Worm (Caenorhabditis elegans) whole organism, mixed stage, embryonic: ENCODE results near the gene F27D9.7.

Experiments used
- M03D4.4 ChIP-seq: sonication (generic microtip); optimal IDR thresholded peaks from 2 replicates; lab custom pipeline; 2017; ENCODE audit warnings: mild to moderate bottlenecking, missing genetic modification characterization, missing compliant biosample characterization
- bed-3 ChIP-seq: fragments of 200-800 bp; sonication (Bioruptor generic); optimal IDR thresholded peaks from 3 replicates; lab custom pipeline; 2018; ENCODE audit warnings: mild to moderate bottlenecking, missing genetic modification characterization, moderate library complexity, missing compliant biosample characterization
- blmp-1 ChIP-seq: fragments of 150-350 bp; optimal IDR thresholded peaks from 2 replicates; lab custom pipeline; 2014; ENCODE audit warnings: missing biosample characterization, missing genetic modification characterization
- ceh-39 ChIP-seq: fragments of 150-350 bp; optimal IDR thresholded peaks from 2 replicates; lab custom pipeline; 2014; ENCODE audit warnings: missing biosample characterization, missing genetic modification characterization
- ceh-43 ChIP-seq: fragments of 200-800 bp; sonication (Bioruptor generic); optimal IDR thresholded peaks from 2 replicates; lab custom pipeline; 2018; ENCODE audit warnings: mild to moderate bottlenecking, missing genetic modification characterization, moderate library complexity, missing compliant biosample characterization
- ceh-83 ChIP-seq: fragments of 200-800 bp; sonication (Bioruptor generic); optimal IDR thresholded peaks from 2 replicates; lab custom pipeline; 2018; ENCODE audit warnings: mild to moderate bottlenecking, missing genetic modification characterization, missing compliant biosample characterization
- ces-1 ChIP-seq: fragments of 150-350 bp; optimal IDR thresholded peaks from 2 replicates; lab custom pipeline; 2014; ENCODE audit warnings: missing biosample characterization, missing genetic modification reagents, missing genetic modification characterization
- drap-1 ChIP-seq: fragments of 200-800 bp; sonication (Bioruptor generic); optimal IDR thresholded peaks from 3 replicates; lab custom pipeline; 2018; ENCODE audit warnings: mild to moderate bottlenecking, missing genetic modification characterization, missing compliant biosample characterization
- elt-1 ChIP-seq: sonication (generic microtip); optimal IDR thresholded peaks from 2 replicates; lab custom pipeline; 2017; ENCODE audit warnings: missing genetic modification characterization, mild to moderate bottlenecking, missing compliant biosample characterization, antibody characterized with exemption, moderate library complexity, borderline replicate concordance; ENCODE audit not compliant: insufficient read depth
- elt-3 ChIP-seq: fragments of 150-350 bp; optimal IDR thresholded peaks from 2 replicates; lab custom pipeline; 2014; ENCODE audit warnings: missing biosample characterization, missing genetic modification characterization
- flh-1 ChIP-seq: fragments of 200-800 bp; sonication (Bioruptor generic); optimal IDR thresholded peaks from 2 replicates; lab custom pipeline; 2018; ENCODE audit warnings: mild to moderate bottlenecking, missing genetic modification characterization, moderate library complexity, missing compliant biosample characterization
- ham-2 ChIP-seq: fragments of 200-800 bp; sonication (Bioruptor generic); optimal IDR thresholded peaks from 2 replicates; lab custom pipeline; 2018; ENCODE audit warnings: mild to moderate bottlenecking, missing genetic modification characterization, missing compliant biosample characterization
- hlh-1 ChIP-seq: fragments of 150-350 bp; optimal IDR thresholded peaks from 2 replicates; lab custom pipeline; 2014; ENCODE audit warnings: missing biosample characterization, missing genetic modification reagents, missing genetic modification characterization
- lin-13 ChIP-seq: fragments of 150-350 bp; optimal IDR thresholded peaks from 2 replicates; lab custom pipeline; 2014; ENCODE audit warnings: missing biosample characterization, missing genetic modification characterization
- lin-32 ChIP-seq: fragments of 200-800 bp; sonication (Bioruptor generic); optimal IDR thresholded peaks from 2 replicates; lab custom pipeline; 2018; ENCODE audit warnings: mild to moderate bottlenecking, missing genetic modification characterization, missing compliant biosample characterization
- lsy-2 ChIP-seq: fragments of 150-350 bp; optimal IDR thresholded peaks from 2 replicates; lab custom pipeline; 2014; ENCODE audit warnings: missing biosample characterization, missing genetic modification characterization
- mab-5 ChIP-seq: fragments of 150-350 bp; optimal IDR thresholded peaks from 2 replicates; lab custom pipeline; 2014; ENCODE audit warnings: missing biosample characterization, missing genetic modification characterization
- mep-1 ChIP-seq: fragments of 150-350 bp; optimal IDR thresholded peaks from 2 replicates; lab custom pipeline; 2017; ENCODE audit warnings: missing biosample characterization, missing genetic modification reagents, missing genetic modification characterization, inconsistent platforms
- mls-2 ChIP-seq: sonication (generic microtip); optimal IDR thresholded peaks from 2 replicates; lab custom pipeline; 2016; ENCODE audit warnings: mild to moderate bottlenecking, missing genetic modification characterization, moderate library complexity, missing compliant biosample characterization
- nhr-12 ChIP-seq: fragments of 150-350 bp; optimal IDR thresholded peaks from 2 replicates; lab custom pipeline; 2014; ENCODE audit warnings: missing biosample characterization, missing genetic modification characterization
- nhr-2 ChIP-seq: fragments of 150-350 bp; optimal IDR thresholded peaks from 2 replicates; lab custom pipeline; 2014; ENCODE audit warnings: missing biosample characterization, missing genetic modification characterization
- nhr-237 ChIP-seq: fragments of 150-350 bp; optimal IDR thresholded peaks from 2 replicates; lab custom pipeline; 2014; ENCODE audit warnings: missing biosample characterization, missing genetic modification characterization
- nhr-28 ChIP-seq: fragments of 150-350 bp; optimal IDR thresholded peaks from 2 replicates; lab custom pipeline; 2014; ENCODE audit warnings: missing biosample characterization, missing genetic modification characterization
- nhr-76 ChIP-seq: sonication (generic microtip); optimal IDR thresholded peaks from 2 replicates; lab custom pipeline; 2017; ENCODE audit warnings: missing biosample characterization, missing genetic modification characterization
- pha-4 ChIP-seq: fragments of 150-350 bp; optimal IDR thresholded peaks from 2 replicates; lab custom pipeline; 2018; ENCODE audit warnings: missing biosample characterization, missing genetic modification reagents, missing genetic modification characterization
- sem-2 ChIP-seq: fragments of 200-800 bp; sonication (Bioruptor generic); optimal IDR thresholded peaks from 2 replicates; lab custom pipeline; 2018; ENCODE audit warnings: mild to moderate bottlenecking, missing genetic modification characterization, missing compliant biosample characterization
- snpc-4 ChIP-seq: fragments of 150-350 bp; optimal IDR thresholded peaks from 2 replicates; lab custom pipeline; 2014; ENCODE audit warnings: missing biosample characterization, missing genetic modification characterization
- sptf-1 ChIP-seq: sonication (generic microtip); optimal IDR thresholded peaks from 2 replicates; lab custom pipeline; 2017; ENCODE audit warnings: mild to moderate bottlenecking, missing genetic modification characterization, moderate library complexity, missing compliant biosample characterization
- tbx-8 ChIP-seq: fragments of 200-800 bp; sonication (Bioruptor generic); optimal IDR thresholded peaks from 2 replicates; lab custom pipeline; 2018; ENCODE audit warnings: mild to moderate bottlenecking, missing genetic modification characterization, moderate library complexity, missing compliant biosample characterization
- unc-120 ChIP-seq: sonication (generic microtip); optimal IDR thresholded peaks from 2 replicates; lab custom pipeline; 2017; ENCODE audit warnings: missing genetic modification characterization, missing compliant biosample characterization; ENCODE audit not compliant: poor library complexity, severe bottlenecking
- unc-39 ChIP-seq: fragments of 150-350 bp; optimal IDR thresholded peaks from 2 replicates; lab custom pipeline; 2014; ENCODE audit warnings: missing biosample characterization, missing genetic modification characterization
- unc-62 ChIP-seq: fragments of 150-350 bp; optimal IDR thresholded peaks from 2 replicates; lab custom pipeline; 2014; ENCODE audit warnings: missing biosample characterization, missing genetic modification reagents, missing genetic modification characterization
- zip-8 ChIP-seq: fragments of 150-350 bp; optimal IDR thresholded peaks from 2 replicates; lab custom pipeline; 2014; ENCODE audit warnings: missing biosample characterization, missing genetic modification characterization

F27D9.7 gene

DNA sequence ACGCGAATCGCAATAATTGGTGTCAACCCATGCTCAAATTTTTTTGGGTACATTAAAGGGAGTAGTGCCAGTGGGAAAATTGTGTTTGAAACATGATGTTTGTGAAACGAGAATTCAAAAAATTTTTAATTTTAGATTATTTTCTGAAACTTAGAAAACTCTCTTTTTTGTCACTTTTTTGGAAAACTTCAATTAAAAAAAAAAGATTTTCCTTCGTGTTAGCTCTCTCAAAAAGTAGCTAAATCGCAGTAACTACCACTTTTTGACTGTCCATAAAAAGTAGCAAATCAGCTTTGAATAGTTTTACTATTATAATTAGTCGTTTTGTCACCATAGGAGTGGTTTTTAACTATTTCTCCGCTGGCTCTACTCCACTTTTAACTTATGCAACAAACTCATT, 30.2 kb downstream of the F27D9.7 start:
- no peak for TF ChIP-seq nhr-12 (tag; lab: Kevin White, UChicago)
- TF ChIP-seq elt-1 (tag; lab: Kevin White, UChicago) = no peak
- no peak for TF ChIP-seq lsy-2 (tag; lab: Kevin White, UChicago)
- no peak for TF ChIP-seq mab-5 (tag; lab: Kevin White, UChicago)
- TF ChIP-seq mls-2 (tag; lab: Kevin White, UChicago) = no peak
- TF ChIP-seq drap-1 (GFP tag; lab: Kevin White, UChicago) = no peak
- no peak for TF ChIP-seq mep-1
- no peak for TF ChIP-seq ceh-43 (GFP tag; lab: Kevin White, UChicago)
- TF ChIP-seq tbx-8 (GFP tag; lab: Kevin White, UChicago) = no peak
- no peak for TF ChIP-seq lin-32
- no peak for TF ChIP-seq nhr-76 (tag; lab: Kevin White, UChicago)
- TF ChIP-seq sem-2 = no peak
- TF ChIP-seq snpc-4 (tag; lab: Kevin White, UChicago) = no peak
- no peak for TF ChIP-seq nhr-2 (tag; lab: Kevin White, UChicago)
- TF ChIP-seq pha-4 (tag; lab: Kevin White, UChicago) = no peak
- no peak for TF ChIP-seq zip-8 (tag; lab: Kevin White, UChicago)

DNA sequence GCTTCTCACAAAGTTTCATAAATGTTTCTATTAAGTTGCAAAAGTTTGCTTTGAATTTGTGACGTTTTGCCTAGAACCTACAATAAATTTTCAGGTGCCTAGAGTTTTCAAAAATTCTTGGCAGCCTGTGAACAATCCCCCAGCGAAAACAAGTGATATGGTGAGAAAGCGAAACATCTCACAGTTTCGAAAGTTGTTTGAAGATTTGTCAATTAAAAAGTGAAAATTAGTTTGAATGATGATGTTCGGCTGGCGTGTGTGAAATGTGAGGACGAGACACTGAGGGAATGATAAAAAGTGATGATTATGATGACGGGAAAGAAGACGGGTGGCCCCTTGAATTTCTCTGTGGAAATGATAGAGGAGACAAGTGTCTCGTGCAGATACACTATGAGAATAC, 31.8 kb downstream of the F27D9.7 start:
- no peak for TF ChIP-seq snpc-4 (tag; lab: Kevin White, UChicago)
- TF ChIP-seq mls-2 (tag; lab: Kevin White, UChicago) = no peak
- TF ChIP-seq elt-1 (tag; lab: Kevin White, UChicago) = no peak
- no peak for TF ChIP-seq drap-1 (GFP tag; lab: Kevin White, UChicago)
- no peak for TF ChIP-seq unc-39 (tag; lab: Kevin White, UChicago)
- TF ChIP-seq nhr-12 (tag; lab: Kevin White, UChicago) = no peak
- no peak for TF ChIP-seq nhr-237 (tag; lab: Kevin White, UChicago)
- TF ChIP-seq sptf-1 (tag; lab: Kevin White, UChicago) = no peak
- TF ChIP-seq nhr-76 (tag; lab: Kevin White, UChicago) = no peak
- no peak for TF ChIP-seq ham-2
- no peak for TF ChIP-seq flh-1
- TF ChIP-seq ceh-39 = no peak
- TF ChIP-seq nhr-28 = no peak
- no peak for TF ChIP-seq hlh-1 (tag; lab: Kevin White, UChicago)
- no peak for TF ChIP-seq ces-1 (GFP tag; lab: Kevin White, UChicago)
- no peak for TF ChIP-seq blmp-1 (tag; lab: Kevin White, UChicago)
- no peak for TF ChIP-seq M03D4.4
- TF ChIP-seq unc-62 (GFP tag; lab: Kevin White, UChicago) = no peak
- TF ChIP-seq ceh-43 (GFP tag; lab: Kevin White, UChicago) = no peak
- TF ChIP-seq lsy-2 (tag; lab: Kevin White, UChicago) = no peak

DNA sequence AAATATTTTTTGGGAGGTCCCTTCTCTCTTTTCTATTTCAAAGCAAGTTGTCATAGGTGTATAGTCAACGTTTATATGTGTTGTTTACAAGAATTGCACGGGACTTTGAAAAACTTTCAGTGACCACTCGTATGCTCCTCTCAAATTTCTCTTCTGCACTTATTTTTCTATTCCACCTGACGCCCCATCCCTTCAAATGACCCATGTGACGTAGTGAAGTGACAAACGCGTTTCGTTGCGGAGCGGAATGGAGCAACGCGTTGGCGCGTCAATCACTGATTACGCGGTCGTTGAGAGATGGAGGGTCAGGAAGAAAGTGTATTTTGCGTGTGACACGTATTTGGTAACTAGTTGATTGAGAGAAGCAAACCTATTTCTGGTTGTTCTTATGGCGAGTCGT, 34.5 kb downstream of the F27D9.7 start:
- TF ChIP-seq hlh-1 (tag; lab: Kevin White, UChicago) = peak; percentile 39
- TF ChIP-seq drap-1 (GFP tag; lab: Kevin White, UChicago) = no peak
- no peak for TF ChIP-seq bed-3 (GFP tag; lab: Kevin White, UChicago)

DNA sequence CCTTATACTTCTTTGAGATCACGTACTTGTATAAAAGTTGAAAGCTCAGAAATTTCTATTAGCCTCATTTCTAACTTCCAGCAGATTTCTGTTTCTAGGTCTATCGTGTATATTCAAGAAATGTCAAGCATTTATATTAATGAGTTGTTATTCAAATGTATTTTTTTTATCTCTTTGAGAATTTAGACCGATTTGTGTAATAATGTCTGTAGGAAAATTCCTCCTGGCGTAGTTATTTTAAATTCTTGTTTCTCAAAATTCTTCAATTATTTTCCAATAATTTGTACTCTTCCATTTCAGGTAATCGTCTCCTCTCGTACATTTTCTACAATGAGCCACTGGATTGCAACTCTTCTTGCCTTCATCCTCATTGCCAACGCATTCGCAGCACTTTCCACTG, 43.2 kb downstream of the F27D9.7 start, which contains the start of gene nlp-61:
TSS of gene nlp-61 (plus strand) at position 301 of the 400 bp plus-strand sequence.
- TF ChIP-seq ceh-83 (no peak), unc-120 (tag; lab: Kevin White, UChicago) (no peak), elt-1 (tag; lab: Kevin White, UChicago) (no peak), ceh-43 (GFP tag; lab: Kevin White, UChicago) (no peak), nhr-76 (tag; lab: Kevin White, UChicago) (no peak), lsy-2 (tag; lab: Kevin White, UChicago) (no peak), lin-13 (tag; lab: Kevin White, UChicago) (no peak), hlh-1 (tag; lab: Kevin White, UChicago) (no peak), bed-3 (GFP tag; lab: Kevin White, UChicago) (no peak), nhr-2 (tag; lab: Kevin White, UChicago) (no peak), mab-5 (tag; lab: Kevin White, UChicago) (no peak), unc-39 (tag; lab: Kevin White, UChicago) (no peak), elt-3 (tag; lab: Kevin White, UChicago) (no peak), tbx-8 (GFP tag; lab: Kevin White, UChicago) (no peak), mep-1 (no peak), nhr-12 (tag; lab: Kevin White, UChicago) (no peak)
- TF ChIP-seq, all 35 proteins: peak for 0
